Worm (Caenorhabditis elegans): Measurements from ENCODE around the gene Y37E11AL.2.

The Y37E11AL.2 gene

DNA sequence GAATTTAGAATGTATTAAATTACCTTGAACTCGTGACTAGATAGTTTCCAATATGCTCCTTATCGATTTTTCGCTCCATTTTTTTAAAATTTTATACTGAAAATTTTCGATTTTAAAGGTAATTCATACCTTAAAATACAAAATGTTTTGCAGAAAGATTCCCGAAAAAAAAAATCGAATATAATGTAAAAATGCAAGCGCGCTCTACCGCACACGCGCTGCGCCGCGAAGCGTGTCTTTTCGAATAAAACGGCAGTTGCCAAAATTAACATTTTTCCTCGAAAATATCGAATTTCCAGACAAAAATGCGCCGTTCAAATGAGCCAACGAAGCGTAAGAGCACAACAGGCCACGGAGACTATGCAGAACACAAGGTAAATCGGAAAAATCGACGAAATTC, 3.7 kb upstream of the Y37E11AL.2 start, which contains the start of the genes taf-6.2 and Y37E11AL.3 (continued):
- TF ChIP-seq alr-1 (tag; optimal IDR thresholded peaks at IDR 0.05; ENCODE audit: borderline replicate concordance) (no peak), nhr-11 (tag; optimal IDR thresholded peaks at IDR 0.05) (no peak), jun-1 (tag; optimal IDR thresholded peaks at IDR 0.05) (no peak), mep-1 (tag; optimal IDR thresholded peaks at IDR 0.05) (peak; percentile 68), rnt-1 (tag; optimal IDR thresholded peaks at IDR 0.05) (no peak), lir-3 (tag; optimal IDR thresholded peaks at IDR 0.05; ENCODE audit: poor library complexity) (no peak), lin-13 (GFP tag; optimal IDR thresholded peaks at IDR 0.05) (no peak), nhr-47 (tag; optimal IDR thresholded peaks at IDR 0.05) (peak; percentile 75), skn-1 (tag; optimal IDR thresholded peaks at IDR 0.05) (peak; percentile 18), ztf-11 (tag; optimal IDR thresholded peaks at IDR 0.05) (no peak), xbp-1 (tag; optimal IDR thresholded peaks at IDR 0.05) (peak; percentile 67), unc-30 (tag; optimal IDR thresholded peaks at IDR 0.05) (no peak), fkh-4 (tag; optimal IDR thresholded peaks at IDR 0.05; ENCODE audit: borderline replicate concordance) (peak; percentile 12), ama-1 (optimal IDR thresholded peaks at IDR 0.05) (no peak), nhr-237 (tag; optimal IDR thresholded peaks at IDR 0.05) (no peak), irx-1 (tag; optimal IDR thresholded peaks at IDR 0.05) (peak; percentile 41), dpl-1 (GFP tag; optimal IDR thresholded peaks at IDR 0.05) (peak; percentile 85 to 92 (median 91)), ceh-88 (GFP tag; IDR thresholded peaks at IDR 0.05) (no peak), hpl-2 (GFP tag; optimal IDR thresholded peaks at IDR 0.05) (no peak), C34B4.2 (tag; optimal IDR thresholded peaks at IDR 0.05) (no peak), lin-14 (GFP tag; optimal IDR thresholded peaks at IDR 0.05) (no peak), aha-1 (tag; optimal IDR thresholded peaks at IDR 0.05) (no peak), sptf-1 (tag; optimal IDR thresholded peaks at IDR 0.05) (no peak), aly-2 (tag; optimal IDR thresholded peaks at IDR 0.05) (no peak), F16B12.6 (tag; optimal IDR thresholded peaks at IDR 0.05) (peak; percentile 52), snpc-4 (tag; optimal IDR thresholded peaks at IDR 0.05) (no peak), pax-3 (tag; optimal IDR thresholded peaks at IDR 0.05) (no peak), efl-1 (optimal IDR thresholded peaks at IDR 0.05) (peak; percentile 88 to 93), efl-1 (GFP tag; optimal IDR thresholded peaks at IDR 0.05 in 1 of 2) (peak; percentile 93 to 99), swsn-7 (tag; optimal IDR thresholded peaks at IDR 0.05) (peak; percentile 49), ceh-82 (tag; optimal IDR thresholded peaks at IDR 0.05) (peak; percentile 0 to 69 (median 60)), unc-86 (tag; optimal IDR thresholded peaks at IDR 0.05) (no peak)

DNA sequence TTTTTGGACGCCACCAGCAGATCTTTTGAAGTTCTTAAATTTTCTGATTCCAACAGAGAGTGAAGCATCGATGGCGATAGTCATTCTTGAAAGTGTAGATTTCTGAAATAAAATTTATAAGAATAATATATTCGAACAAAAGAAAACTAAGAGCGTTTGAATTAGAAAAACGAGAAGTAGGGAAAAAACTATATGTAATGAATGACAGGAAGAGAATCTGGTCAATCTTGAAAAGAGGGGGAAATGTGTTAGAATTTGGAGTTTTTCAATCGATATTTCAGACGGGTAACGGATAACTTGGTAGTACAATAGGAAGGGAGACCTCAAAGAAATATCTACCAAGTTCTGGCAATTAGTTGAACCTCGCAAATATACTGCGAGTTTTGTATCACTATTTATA, 2.3 kb downstream of the Y37E11AL.2 start, which contains the start of gene Y37E11AL.9:
Gene Y37E11AL.9 (minus strand): TSS at position 101 of the 400 bp plus-strand sequence.
- TF ChIP-seq unc-130 (tag; optimal IDR thresholded peaks at IDR 0.05) (no peak), ces-1 (GFP tag; optimal IDR thresholded peaks at IDR 0.05) (no peak)

DNA sequence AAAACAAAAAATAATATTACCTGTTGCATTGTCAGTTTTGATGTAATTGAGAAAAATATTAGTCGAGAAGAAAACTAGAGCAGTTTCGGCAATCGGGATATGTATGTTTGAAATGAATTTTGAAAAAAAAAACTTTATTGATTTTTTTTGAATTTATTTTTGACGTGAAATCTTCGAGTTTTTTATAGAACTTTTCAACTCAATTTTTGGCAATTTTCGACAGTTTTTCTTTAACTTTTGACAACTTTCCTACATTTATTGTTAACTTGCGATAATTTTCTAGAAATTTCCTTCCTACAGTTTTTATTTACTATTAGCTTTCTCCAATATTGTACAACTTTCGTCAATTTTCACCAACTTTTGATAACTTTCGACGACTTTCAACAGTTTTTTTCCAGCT, 3.6 kb downstream of the Y37E11AL.2 start, which contains the start of gene Y37E11AL.12:
Gene Y37E11AL.12 (minus strand): TSS at position 101 of the 400 bp plus-strand sequence.
- TF ChIP-seq nhr-85 (tag) (peak; percentile 52), nhr-237 (tag; optimal IDR thresholded peaks at IDR 0.05) (no peak), swsn-7 (tag; optimal IDR thresholded peaks at IDR 0.05) (no peak), efl-1 (optimal IDR thresholded peaks at IDR 0.05) (no peak), efl-1 (GFP tag; optimal IDR thresholded peaks at IDR 0.05 in 1 of 2) (peak in 1 of 2 experiments; percentile 6)

DNA sequence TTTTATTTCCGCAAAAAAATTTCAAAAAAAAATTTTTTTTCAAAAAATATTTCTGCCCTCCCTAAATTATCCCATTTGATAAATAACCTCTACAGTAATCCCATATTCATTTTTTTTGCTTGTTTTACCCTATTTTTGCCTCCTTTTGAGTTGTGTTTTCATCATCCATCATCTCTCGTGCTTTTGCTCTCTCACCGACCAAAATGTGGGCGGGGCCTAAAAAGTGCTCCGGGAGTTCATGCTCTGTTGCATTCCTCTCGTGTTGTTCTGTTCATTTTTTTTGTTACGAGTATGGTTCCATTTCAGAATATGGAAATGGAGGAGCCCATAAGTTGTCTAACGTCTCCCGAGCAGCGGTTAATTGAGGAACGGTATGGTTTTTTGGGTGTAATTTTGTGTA, 10.9 kb downstream of the Y37E11AL.2 start, which contains the start of gene Y37E11AL.1:
Gene Y37E11AL.1 (plus strand): TSS at position 301 of the 400 bp plus-strand sequence.
- TF ChIP-seq sptf-1 (tag; optimal IDR thresholded peaks at IDR 0.05) = no peak
- TF ChIP-seq skn-1 (tag; optimal IDR thresholded peaks at IDR 0.05) = no peak
- no peak for TF ChIP-seq C04F5.9 (tag; optimal IDR thresholded peaks at IDR 0.05)
- TF ChIP-seq nhr-84 (tag; optimal IDR thresholded peaks at IDR 0.05) = no peak
- no peak for TF ChIP-seq ceh-63 (GFP tag; optimal IDR thresholded peaks at IDR 0.05)
- TF ChIP-seq C34B4.2 (tag; optimal IDR thresholded peaks at IDR 0.05) = no peak
- TF ChIP-seq sox-4 (tag; optimal IDR thresholded peaks at IDR 0.05) = no peak
- TF ChIP-seq hlh-4 (tag; optimal IDR thresholded peaks at IDR 0.05) = no peak
- TF ChIP-seq snu-23 (GFP tag; optimal IDR thresholded peaks at IDR 0.05) = no peak
- TF ChIP-seq isw-1 (GFP tag; IDR thresholded peaks at IDR 0.05) = no peak
- no peak for TF ChIP-seq blmp-1 (tag; optimal IDR thresholded peaks at IDR 0.05)
- TF ChIP-seq ceh-82 (tag; optimal IDR thresholded peaks at IDR 0.05) = no peak
